Fruit fly (Drosophila melanogaster) whole organism, pupa: ENCODE measurements around the gene siz.

Source experiments
- CG13204 ChIP-seq: fragments of 200-800 bp; sonication (Bioruptor generic); optimal IDR thresholded peaks from 2 replicates; lab custom pipeline; 2018; ENCODE audit warnings: missing biosample characterization, mild to moderate bottlenecking, missing genetic modification characterization, moderate library complexity
- EcR ChIP-seq: fragments of 200-800 bp; sonication (Bioruptor generic); optimal IDR thresholded peaks from 3 replicates; lab custom pipeline; 2019; ENCODE audit warnings: missing biosample characterization, missing genetic modification characterization, mild to moderate bottlenecking, moderate library complexity, missing genetic modification reagents
- Snoo ChIP-seq: fragments of 200-800 bp; sonication (Bioruptor generic); optimal IDR thresholded peaks from 3 replicates; lab custom pipeline; 2017; ENCODE audit warnings: missing biosample characterization, mild to moderate bottlenecking, missing genetic modification characterization, inconsistent platforms

DNA sequence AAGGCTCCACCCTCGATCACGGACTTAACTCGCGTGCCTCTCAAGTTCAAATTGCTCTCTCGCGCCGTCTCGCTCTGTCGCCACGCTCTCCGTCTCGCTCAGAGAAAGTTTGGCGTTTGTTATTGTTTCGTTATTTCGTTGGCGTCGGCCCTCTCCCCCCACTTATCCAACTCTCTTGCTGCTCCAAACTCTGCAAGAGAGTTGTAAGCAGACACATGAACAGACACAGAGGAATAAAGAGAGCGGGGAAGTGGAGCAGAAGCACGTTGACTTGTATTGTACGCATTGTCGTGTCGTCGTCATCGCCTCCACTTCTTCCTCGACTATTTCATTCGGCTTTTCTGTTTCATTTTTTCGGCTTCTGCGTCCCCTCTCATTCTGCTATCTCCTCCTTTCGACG is 11.0 kb upstream of the siz start:
- TF ChIP-seq CG13204 = no peak
- peak; percentile 82 for TF ChIP-seq EcR (GFP tag; lab: Kevin White, UChicago)
- peak; percentile 14 for TF ChIP-seq Snoo
